In genomic region chrII:13012684-13013083, ce11 we compare ENCODE assay signal across 6 worm cellular contexts.
TF ChIP-seq lines count a peak whose summit lies in the region.

No protein-coding gene starts in this region.

TF ChIP-seq in whole organism, L1 larva, 84 proteins besides CTCF, POLR2A, EP300 and RAD21:
- no peak for TF ChIP-seq ceh-88 (GFP tag; IDR thresholded peaks at IDR 0.05; lab: Robert Waterston, UW)
- TF ChIP-seq lin-35 (GFP tag; optimal IDR thresholded peaks at IDR 0.05; lab: Kevin White, UChicago): peak in 1 of 2 experiments; percentile 14
- peak; percentile 5 for TF ChIP-seq unc-86 (tag; optimal IDR thresholded peaks at IDR 0.05; lab: Kevin White, UChicago)
- no peak for TF ChIP-seq swsn-7 (tag; optimal IDR thresholded peaks at IDR 0.05; lab: Kevin White, UChicago)
- TF ChIP-seq vab-15 (tag; optimal IDR thresholded peaks at IDR 0.05; lab: Kevin White, UChicago): no peak
- TF ChIP-seq efl-1 (optimal IDR thresholded peaks at IDR 0.05; lab: Kevin White, UChicago): peak in 1 of 2 experiments; percentile 5
- TF ChIP-seq efl-1 (GFP tag; optimal IDR thresholded peaks at IDR 0.05 in 1 of 2; lab: Kevin White, UChicago): no peak
- peak; percentile 43 for TF ChIP-seq nhr-71 (tag; optimal IDR thresholded peaks at IDR 0.05; lab: Kevin White, UChicago)
- peak; percentile 33 for TF ChIP-seq nhr-47 (tag; optimal IDR thresholded peaks at IDR 0.05; lab: Kevin White, UChicago)
- peak; percentile 38 for TF ChIP-seq pax-3 (tag; optimal IDR thresholded peaks at IDR 0.05; lab: Kevin White, UChicago)
- peak; percentile 68 for TF ChIP-seq dsc-1 (tag; optimal IDR thresholded peaks at IDR 0.05; lab: Kevin White, UChicago)
- no peak for TF ChIP-seq F16B12.6 (tag; optimal IDR thresholded peaks at IDR 0.05; lab: Kevin White, UChicago)
- peak; percentile 32 for TF ChIP-seq lin-14 (GFP tag; optimal IDR thresholded peaks at IDR 0.05; lab: Kevin White, UChicago)
- peak; percentile 10 for TF ChIP-seq snu-23 (GFP tag; optimal IDR thresholded peaks at IDR 0.05; lab: Kevin White, UChicago)
- peak; percentile 78 for TF ChIP-seq fkh-8 (tag; optimal IDR thresholded peaks at IDR 0.05; lab: Kevin White, UChicago)

TF ChIP-seq in whole organism, L4 larva, 104 proteins besides CTCF, POLR2A, EP300 and RAD21:
- TF ChIP-seq D1046.2 (GFP tag; IDR thresholded peaks at IDR 0.05; lab: Robert Waterston, UW) (0 out of 2 replicates have a peak, but pooled peaks have one; percentile 55), ceh-28 (tag; optimal IDR thresholded peaks at IDR 0.05; lab: Kevin White, UChicago) (no peak), dmd-6 (GFP tag; IDR thresholded peaks at IDR 0.05; lab: Robert Waterston, UW) (0 out of 2 replicates have a peak, but pooled peaks have one; percentile 18), unc-62 (GFP tag; optimal IDR thresholded peaks at IDR 0.05 in 1 of 2; lab: Kevin White, UChicago) (peak in 1 of 2 experiments; percentile 29), unc-62 (tag; optimal IDR thresholded peaks at IDR 0.05; lab: Kevin White, UChicago) (no peak), set-16 (GFP tag; IDR thresholded peaks at IDR 0.05; lab: Robert Waterston, UW) (no peak), dmd-9 (GFP tag; IDR thresholded peaks at IDR 0.05; lab: Robert Waterston, UW) (0 out of 2 replicates have a peak, but pooled peaks have one; percentile 17), nhr-6 (tag; optimal IDR thresholded peaks at IDR 0.05; lab: Kevin White, UChicago) (no peak), tra-1 (GFP tag; IDR thresholded peaks at IDR 0.05; lab: Robert Waterston, UW) (0 out of 2 replicates have a peak, but pooled peaks have one; percentile 37)

TF ChIP-seq in whole organism, early embryonic, 17 proteins besides CTCF, POLR2A, EP300 and RAD21:
- TF ChIP-seq tra-4 (tag; optimal IDR thresholded peaks at IDR 0.05; lab: Kevin White, UChicago) (no peak), hmg-4 (GFP tag; optimal IDR thresholded peaks at IDR 0.05; lab: Kevin White, UChicago) (peak; percentile 7)

TF ChIP-seq in whole organism, late embryonic, 69 proteins besides CTCF, POLR2A, EP300 and RAD21:
- peak; percentile 7 for TF ChIP-seq hlh-30 (tag; optimal IDR thresholded peaks at IDR 0.05; lab: Kevin White, UChicago; ENCODE audit: insufficient read depth)
- TF ChIP-seq unc-86 (tag; optimal IDR thresholded peaks at IDR 0.05; lab: Kevin White, UChicago): no peak
- no peak for TF ChIP-seq che-1 (tag; optimal IDR thresholded peaks at IDR 0.05; lab: Kevin White, UChicago)
- TF ChIP-seq unc-42 (tag; optimal IDR thresholded peaks at IDR 0.05; lab: Kevin White, UChicago): peak; percentile 14
- TF ChIP-seq unc-3 (GFP tag; conservative IDR thresholded peaks at IDR 0.05; lab: Robert Waterston, UW): no peak
- TF ChIP-seq unc-3 (tag; optimal IDR thresholded peaks at IDR 0.05; lab: Kevin White, UChicago): no peak
- no peak for TF ChIP-seq pat-9 (tag; optimal IDR thresholded peaks at IDR 0.05; lab: Kevin White, UChicago)
- TF ChIP-seq dve-1 (tag; optimal IDR thresholded peaks at IDR 0.05; lab: Kevin White, UChicago): no peak
- TF ChIP-seq hlh-6 (tag; optimal IDR thresholded peaks at IDR 0.05; lab: Kevin White, UChicago): no peak
- peak; percentile 52 for TF ChIP-seq ceh-31 (tag; optimal IDR thresholded peaks at IDR 0.05; lab: Kevin White, UChicago)
- TF ChIP-seq hlh-13 (GFP tag; optimal IDR thresholded peaks at IDR 0.05; lab: Kevin White, UChicago): no peak
- peak; percentile 31 for TF ChIP-seq ref-2 (tag; optimal IDR thresholded peaks at IDR 0.05; lab: Kevin White, UChicago)
- peak; percentile 9 for TF ChIP-seq ceh-14 (tag; optimal IDR thresholded peaks at IDR 0.05; lab: Kevin White, UChicago)
- no peak for TF ChIP-seq nhr-232 (tag; optimal IDR thresholded peaks at IDR 0.05; lab: Kevin White, UChicago)

TF ChIP-seq in whole organism, mixed stage, embryonic, 35 proteins besides CTCF, POLR2A, EP300 and RAD21:
- no peak for TF ChIP-seq snpc-4 (tag; optimal IDR thresholded peaks at IDR 0.05; lab: Kevin White, UChicago)
- peak; percentile 46 for TF ChIP-seq zip-8 (tag; optimal IDR thresholded peaks at IDR 0.05; lab: Kevin White, UChicago)

TF ChIP-seq in whole organism, young adult, 124 proteins besides CTCF, POLR2A, EP300 and RAD21:
- no peak for TF ChIP-seq let-607 (tag; optimal IDR thresholded peaks at IDR 0.05; lab: Kevin White, UChicago)
- peak; percentile 21 for TF ChIP-seq atf-7 (tag; optimal IDR thresholded peaks at IDR 0.05; lab: Kevin White, UChicago)
- TF ChIP-seq dpl-1 (GFP tag; optimal IDR thresholded peaks at IDR 0.05; lab: Kevin White, UChicago): no peak
- no peak for TF ChIP-seq nfya-1 (tag; optimal IDR thresholded peaks at IDR 0.05; lab: Kevin White, UChicago; ENCODE audit: borderline replicate concordance, insufficient read depth)
